Worm (Caenorhabditis elegans): ENCODE data around the gene F08H9.4.

The F08H9.4 gene

DNA sequence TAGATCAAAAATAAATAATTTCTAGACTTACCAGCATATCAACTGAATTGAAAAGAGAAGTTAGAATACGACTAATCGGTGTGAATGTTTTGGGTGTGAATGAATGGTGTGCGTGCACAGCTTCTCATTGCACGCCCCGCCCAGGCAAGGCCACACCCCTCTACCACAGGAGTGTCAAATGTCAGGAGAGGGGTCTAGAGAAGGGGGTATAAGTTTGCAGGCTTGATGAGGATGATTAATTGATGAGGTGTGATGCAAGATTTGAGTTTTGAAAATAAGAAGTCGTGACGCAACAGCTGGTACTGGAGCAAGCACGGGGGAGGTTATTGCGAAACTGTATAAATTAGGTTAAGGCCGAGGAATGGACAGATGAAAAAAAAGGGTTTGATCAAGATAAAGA is 32.0 kb downstream of the F08H9.4 start, which contains the start of gene egl-1:
Gene egl-1, minus strand, starts transcription at position 101 of the 400 bp plus-strand sequence.
- TF ChIP-seq ztf-4 (tag; optimal IDR thresholded peaks at IDR 0.05) (no peak), nhr-67 (tag; optimal IDR thresholded peaks at IDR 0.05) (no peak), nhr-23 (tag; optimal IDR thresholded peaks at IDR 0.05) (no peak), pha-4 (tag; optimal IDR thresholded peaks at IDR 0.05) (no peak), ama-1 (optimal IDR thresholded peaks at IDR 0.05) (no peak), nfya-1 (tag; optimal IDR thresholded peaks at IDR 0.05; ENCODE audit: insufficient read depth) (no peak), fkh-10 (GFP tag; optimal IDR thresholded peaks at IDR 0.05) (no peak), nhr-25 (tag; optimal IDR thresholded peaks at IDR 0.05) (no peak), lsy-12 (tag; optimal IDR thresholded peaks at IDR 0.05) (no peak), ztf-11 (tag; optimal IDR thresholded peaks at IDR 0.05) (no peak)

DNA sequence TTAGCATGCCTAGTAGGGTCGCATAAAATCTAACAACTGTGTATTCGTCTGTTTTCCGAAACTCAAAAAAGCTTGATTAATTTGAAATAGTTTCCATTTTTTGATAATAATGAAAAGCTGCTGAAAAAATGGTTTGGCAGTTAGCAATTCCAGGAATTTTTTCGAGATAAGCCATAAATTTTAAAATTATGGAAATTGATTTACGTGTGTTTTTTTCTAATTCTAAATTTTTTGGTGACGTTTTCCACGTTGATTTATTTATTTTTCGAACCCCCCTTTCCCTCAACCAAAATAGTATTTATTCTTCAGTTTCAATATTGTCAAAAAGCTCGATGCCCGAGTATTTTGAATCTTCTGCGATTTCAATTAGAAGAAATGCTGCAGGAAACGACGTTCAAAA is 35.4 kb downstream of the F08H9.4 start, which contains the start of gene F23B12.1:
Gene F23B12.1, plus strand, starts transcription at position 301 of the 400 bp plus-strand sequence.
- TF ChIP-seq mdl-1 (tag; optimal IDR thresholded peaks at IDR 0.05) (no peak), ceh-16 (tag; optimal IDR thresholded peaks at IDR 0.05) (no peak), ceh-28 (tag; optimal IDR thresholded peaks at IDR 0.05) (no peak), sea-2 (GFP tag; optimal IDR thresholded peaks at IDR 0.05) (no peak), unc-39 (tag; optimal IDR thresholded peaks at IDR 0.05) (no peak), ama-1 (optimal IDR thresholded peaks at IDR 0.05) (no peak), nhr-28 (tag; optimal IDR thresholded peaks at IDR 0.05) (no peak), pqm-1 (tag; optimal IDR thresholded peaks at IDR 0.05) (no peak), elt-3 (tag; optimal IDR thresholded peaks at IDR 0.05) (no peak), nhr-77 (tag; optimal IDR thresholded peaks at IDR 0.05) (no peak)

DNA sequence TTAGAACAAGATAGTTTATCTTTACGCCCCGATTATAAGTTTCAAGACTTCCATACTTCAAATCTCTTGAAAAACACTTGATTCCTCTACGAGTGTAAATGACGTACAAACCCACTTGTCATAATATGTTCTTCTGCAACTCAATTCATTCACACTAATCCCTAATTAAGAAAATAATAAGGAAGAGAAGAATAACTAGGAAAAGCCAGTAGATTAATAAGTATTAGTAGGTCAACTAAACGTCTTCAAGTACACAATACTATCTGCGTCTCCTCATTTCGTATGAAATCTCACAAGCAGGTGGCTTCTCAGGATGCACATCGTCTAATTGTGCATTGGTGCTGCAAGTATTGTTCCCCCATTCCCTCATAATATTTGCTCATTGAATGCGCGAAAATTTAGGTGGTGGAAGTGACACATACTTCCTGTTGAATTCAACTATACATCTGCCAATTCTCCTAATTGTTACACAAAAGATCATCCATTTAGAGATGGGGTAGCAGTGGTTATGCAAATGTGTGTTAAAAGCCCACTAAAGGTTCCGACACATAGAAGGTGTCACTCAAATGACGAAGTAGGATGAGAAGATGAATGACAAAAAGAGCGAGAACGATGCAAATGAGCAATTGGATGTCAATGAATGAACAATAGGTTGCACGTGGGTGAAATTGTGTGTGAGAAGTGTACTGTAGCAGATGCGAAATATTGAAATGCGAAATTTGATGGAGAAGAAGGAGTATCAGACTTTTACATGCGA is 37.0 kb downstream of the F08H9.4 start:
- TF ChIP-seq nfya-1 (tag; optimal IDR thresholded peaks at IDR 0.05; ENCODE audit: insufficient read depth) (no peak), mml-1 (tag; optimal IDR thresholded peaks at IDR 0.05) (no peak), zag-1 (tag; optimal IDR thresholded peaks at IDR 0.05) (no peak)

DNA sequence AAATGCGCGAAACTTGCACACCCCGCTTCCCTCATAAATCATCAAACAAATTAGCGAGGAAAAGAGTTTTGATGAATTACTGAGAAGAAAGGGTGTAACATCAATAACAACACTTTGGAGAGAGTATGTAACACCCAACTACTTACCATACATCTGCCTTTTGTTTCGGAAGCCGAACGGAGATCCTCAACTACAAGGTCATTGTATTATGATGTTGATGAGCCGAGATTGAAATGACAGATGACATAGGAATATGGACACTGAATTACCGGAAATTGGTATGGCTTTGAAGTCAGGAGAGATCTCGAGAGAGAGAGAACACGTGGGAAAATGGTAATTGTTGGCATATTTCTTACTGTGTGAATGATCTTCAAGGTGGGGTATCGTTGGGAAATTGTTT is 38.2 kb downstream of the F08H9.4 start:
- TF ChIP-seq elt-3 (tag; optimal IDR thresholded peaks at IDR 0.05) (no peak), nhr-76 (tag; optimal IDR thresholded peaks at IDR 0.05) (no peak)

DNA sequence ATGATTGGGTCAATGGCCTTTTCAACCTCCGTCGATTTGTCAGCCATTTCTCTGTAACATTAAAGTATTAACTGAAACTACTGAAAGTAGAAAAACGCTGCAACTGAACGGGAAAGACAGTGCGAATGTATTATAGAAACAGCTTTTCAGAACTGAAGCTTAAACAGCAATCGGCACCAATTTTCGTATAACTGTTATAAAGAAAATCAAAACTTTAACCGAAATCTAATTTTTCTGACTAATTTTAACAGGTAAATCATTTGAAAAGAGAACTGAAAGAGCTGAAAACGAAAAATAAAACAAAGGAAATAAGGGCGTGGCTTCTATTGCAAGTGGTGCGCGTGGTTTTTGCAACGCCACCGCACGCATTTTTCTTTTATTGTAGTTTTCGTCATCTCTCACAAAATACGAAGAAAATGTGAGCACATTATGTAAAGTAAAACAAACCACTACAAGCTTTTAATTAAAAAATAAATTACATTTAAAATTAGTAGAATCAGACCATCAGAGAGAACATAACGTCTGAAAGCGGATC is 39.2 kb downstream of the F08H9.4 start, which contains the start of gene rrsr-1:
Gene rrsr-1, minus strand, starts transcription at position 51 of the 535 bp plus-strand sequence.
- TF ChIP-seq zag-1 (tag; optimal IDR thresholded peaks at IDR 0.05) (no peak), egl-5 (tag; optimal IDR thresholded peaks at IDR 0.05) (peak; percentile 46), lsy-12 (tag; optimal IDR thresholded peaks at IDR 0.05) (no peak), eor-1 (tag; optimal IDR thresholded peaks at IDR 0.05) (no peak), nhr-25 (tag; optimal IDR thresholded peaks at IDR 0.05) (no peak), egl-27 (tag; optimal IDR thresholded peaks at IDR 0.05) (no peak), ceh-9 (tag; optimal IDR thresholded peaks at IDR 0.05) (no peak), ztf-11 (tag; optimal IDR thresholded peaks at IDR 0.05) (no peak), daf-12 (tag; optimal IDR thresholded peaks at IDR 0.05) (no peak), snpc-4 (tag; optimal IDR thresholded peaks at IDR 0.05) (peak; percentile 54), fos-1 (tag; optimal IDR thresholded peaks at IDR 0.05) (no peak), R02D3.7 (tag; optimal IDR thresholded peaks at IDR 0.05) (no peak), nhr-43 (tag; optimal IDR thresholded peaks at IDR 0.05; ENCODE audit: poor library complexity, severe bottlenecking) (peak; percentile 53), fkh-10 (GFP tag; optimal IDR thresholded peaks at IDR 0.05) (no peak), hmg-11 (tag; optimal IDR thresholded peaks at IDR 0.05) (no peak), tbx-2 (tag; optimal IDR thresholded peaks at IDR 0.05) (no peak), nhr-11 (tag; optimal IDR thresholded peaks at IDR 0.05) (no peak), nhr-77 (tag; optimal IDR thresholded peaks at IDR 0.05) (no peak), nhr-76 (tag; optimal IDR thresholded peaks at IDR 0.05) (no peak), nhr-12 (tag; optimal IDR thresholded peaks at IDR 0.05) (no peak), mdl-1 (tag; optimal IDR thresholded peaks at IDR 0.05) (no peak), lin-15B (tag; optimal IDR thresholded peaks at IDR 0.05) (peak; percentile 5)

Data from whole organism, L3 larva.